Worm (Caenorhabditis elegans) whole organism, mixed stage, embryonic: ENCODE data around the gene F35H12.1.

Source experiments
- blmp-1 ChIP-seq: fragments of 150-350 bp; optimal IDR thresholded peaks from 2 replicates; lab custom pipeline; 2014; ENCODE audit warnings: missing biosample characterization, missing genetic modification characterization
- drap-1 ChIP-seq: fragments of 200-800 bp; sonication (Bioruptor generic); optimal IDR thresholded peaks from 3 replicates; lab custom pipeline; 2018; ENCODE audit warnings: mild to moderate bottlenecking, missing genetic modification characterization, missing compliant biosample characterization
- lin-13 ChIP-seq: fragments of 150-350 bp; optimal IDR thresholded peaks from 2 replicates; lab custom pipeline; 2014; ENCODE audit warnings: missing biosample characterization, missing genetic modification characterization
- mab-5 ChIP-seq: fragments of 150-350 bp; optimal IDR thresholded peaks from 2 replicates; lab custom pipeline; 2014; ENCODE audit warnings: missing biosample characterization, missing genetic modification characterization
- mep-1 ChIP-seq: fragments of 150-350 bp; optimal IDR thresholded peaks from 2 replicates; lab custom pipeline; 2017; ENCODE audit warnings: missing biosample characterization, missing genetic modification reagents, missing genetic modification characterization, inconsistent platforms
- nhr-12 ChIP-seq: fragments of 150-350 bp; optimal IDR thresholded peaks from 2 replicates; lab custom pipeline; 2014; ENCODE audit warnings: missing biosample characterization, missing genetic modification characterization
- nhr-237 ChIP-seq: fragments of 150-350 bp; optimal IDR thresholded peaks from 2 replicates; lab custom pipeline; 2014; ENCODE audit warnings: missing biosample characterization, missing genetic modification characterization
- pha-4 ChIP-seq: fragments of 150-350 bp; optimal IDR thresholded peaks from 2 replicates; lab custom pipeline; 2018; ENCODE audit warnings: missing biosample characterization, missing genetic modification reagents, missing genetic modification characterization
- sptf-1 ChIP-seq: sonication (generic microtip); optimal IDR thresholded peaks from 2 replicates; lab custom pipeline; 2017; ENCODE audit warnings: mild to moderate bottlenecking, missing genetic modification characterization, moderate library complexity, missing compliant biosample characterization
- unc-120 ChIP-seq: sonication (generic microtip); optimal IDR thresholded peaks from 2 replicates; lab custom pipeline; 2017; ENCODE audit warnings: missing genetic modification characterization, missing compliant biosample characterization; ENCODE audit not compliant: poor library complexity, severe bottlenecking
- unc-39 ChIP-seq: fragments of 150-350 bp; optimal IDR thresholded peaks from 2 replicates; lab custom pipeline; 2014; ENCODE audit warnings: missing biosample characterization, missing genetic modification characterization
- unc-62 ChIP-seq: fragments of 150-350 bp; optimal IDR thresholded peaks from 2 replicates; lab custom pipeline; 2014; ENCODE audit warnings: missing biosample characterization, missing genetic modification reagents, missing genetic modification characterization
- ztf-11 ChIP-seq: fragments of 150-350 bp; optimal IDR thresholded peaks from 2 replicates; lab custom pipeline; 2014; ENCODE audit warnings: missing biosample characterization, missing genetic modification characterization

DNA sequence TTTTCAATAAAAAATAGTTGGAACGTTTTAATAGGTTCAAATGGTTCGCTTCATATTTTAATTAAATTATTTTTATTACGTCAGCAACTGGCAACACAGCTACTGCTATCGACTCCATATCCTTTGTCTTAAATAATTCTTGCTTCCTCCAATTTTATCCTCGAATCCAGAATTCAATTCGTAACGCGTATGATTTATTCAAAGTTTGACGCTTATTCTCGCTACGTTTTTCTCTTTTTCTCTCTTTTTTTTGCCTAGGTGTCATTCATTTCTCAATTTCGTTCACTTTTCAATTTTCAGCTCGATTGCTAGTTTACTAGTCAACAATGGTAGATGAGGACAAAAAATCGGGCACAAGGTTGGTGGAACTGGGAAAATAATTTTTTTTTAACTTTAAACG lies 16.9 kb downstream of the F35H12.1 start, which contains the start of gene arr-1:
- TF ChIP-seq ztf-11 (tag; lab: Kevin White, UChicago) (no peak), mep-1 (tag; lab: Kevin White, UChicago) (no peak), unc-62 (no peak), sptf-1 (tag; lab: Kevin White, UChicago) (no peak), lin-13 (tag; lab: Kevin White, UChicago) (no peak), unc-120 (tag; lab: Kevin White, UChicago) (no peak), unc-39 (tag; lab: Kevin White, UChicago) (no peak), blmp-1 (tag; lab: Kevin White, UChicago) (no peak), nhr-12 (tag; lab: Kevin White, UChicago) (no peak), pha-4 (tag; lab: Kevin White, UChicago) (no peak), nhr-237 (tag; lab: Kevin White, UChicago) (no peak), drap-1 (GFP tag; lab: Kevin White, UChicago) (no peak), mab-5 (no peak)
